Worm (Caenorhabditis elegans): ENCODE results near the gene lurp-1.

DNA sequence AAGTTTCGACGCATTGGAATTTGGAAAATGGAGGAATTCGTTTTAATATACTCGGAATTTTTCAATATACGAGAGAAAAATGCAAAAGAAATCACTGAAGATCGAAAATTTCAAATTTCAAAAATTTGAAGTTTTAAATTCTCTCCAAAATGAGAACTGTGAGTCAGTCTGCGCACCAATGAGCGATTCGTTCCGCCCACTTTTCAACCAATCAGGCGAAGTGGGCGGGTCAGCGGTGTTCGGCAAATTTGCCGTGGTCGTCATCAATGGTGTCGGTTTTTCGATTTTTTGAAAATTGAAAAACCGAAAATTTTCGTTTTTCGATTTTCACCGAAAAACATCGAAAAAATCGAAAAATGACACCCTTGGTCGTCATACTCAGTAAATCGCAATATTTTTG, 42.2 kb upstream of the lurp-1 start:
- no peak for TF ChIP-seq klf-2 (GFP tag; conservative IDR thresholded peaks at IDR 0.05)
- TF ChIP-seq ref-1 (GFP tag; conservative IDR thresholded peaks at IDR 0.05): no peak
- TF ChIP-seq tab-1 (GFP tag; IDR thresholded peaks at IDR 0.05): no peak
- TF ChIP-seq flt-1 (GFP tag; IDR thresholded peaks at IDR 0.05): no peak
